Worm (Caenorhabditis elegans): Measurements from ENCODE around the gene Y55F3AM.5.

DNA sequence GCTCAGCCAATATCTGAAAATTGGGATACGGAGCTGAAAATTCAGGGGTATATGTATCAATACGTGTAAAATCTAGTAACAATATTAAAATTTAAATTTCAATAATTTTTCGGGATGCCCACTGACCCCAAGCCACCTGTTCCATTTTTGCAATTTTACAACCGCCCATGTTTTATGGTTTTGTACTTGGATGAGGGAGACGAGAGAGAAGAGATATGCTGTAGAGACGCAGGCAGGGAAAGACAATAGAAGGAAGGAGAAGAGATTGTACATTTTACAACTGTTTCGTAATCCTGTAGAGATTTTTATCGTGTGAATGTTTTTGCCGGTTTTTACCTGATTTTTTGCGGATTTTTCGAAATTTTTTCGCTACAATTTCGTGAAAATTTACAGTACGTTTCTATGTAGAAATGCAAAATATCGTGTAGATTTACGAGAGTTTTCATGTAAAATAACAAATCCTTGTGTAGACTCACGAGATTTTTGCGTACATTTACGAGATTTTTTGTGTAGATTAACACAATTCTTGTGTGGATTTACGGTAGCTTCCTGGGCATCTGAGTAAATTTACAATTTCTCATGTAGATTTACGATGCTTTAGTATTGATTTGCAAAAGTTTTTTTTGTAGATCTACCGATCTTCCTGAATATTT is 48.9 kb upstream of the Y55F3AM.5 start:
- TF ChIP-seq F13C5.2 (tag; optimal IDR thresholded peaks at IDR 0.05) (no peak), ama-1 (optimal IDR thresholded peaks at IDR 0.05) (no peak)
